Worm (Caenorhabditis elegans) whole organism, dauer: ENCODE measurements around the gene C25E10.8.

ENCODE experiments used
- unc-62 ChIP-seq: sonication (generic microtip); optimal IDR thresholded peaks from 2 replicates; lab custom pipeline; 2017; ENCODE audit warnings: missing biosample characterization, missing genetic modification reagents, missing genetic modification characterization

C25E10.8 gene

DNA sequence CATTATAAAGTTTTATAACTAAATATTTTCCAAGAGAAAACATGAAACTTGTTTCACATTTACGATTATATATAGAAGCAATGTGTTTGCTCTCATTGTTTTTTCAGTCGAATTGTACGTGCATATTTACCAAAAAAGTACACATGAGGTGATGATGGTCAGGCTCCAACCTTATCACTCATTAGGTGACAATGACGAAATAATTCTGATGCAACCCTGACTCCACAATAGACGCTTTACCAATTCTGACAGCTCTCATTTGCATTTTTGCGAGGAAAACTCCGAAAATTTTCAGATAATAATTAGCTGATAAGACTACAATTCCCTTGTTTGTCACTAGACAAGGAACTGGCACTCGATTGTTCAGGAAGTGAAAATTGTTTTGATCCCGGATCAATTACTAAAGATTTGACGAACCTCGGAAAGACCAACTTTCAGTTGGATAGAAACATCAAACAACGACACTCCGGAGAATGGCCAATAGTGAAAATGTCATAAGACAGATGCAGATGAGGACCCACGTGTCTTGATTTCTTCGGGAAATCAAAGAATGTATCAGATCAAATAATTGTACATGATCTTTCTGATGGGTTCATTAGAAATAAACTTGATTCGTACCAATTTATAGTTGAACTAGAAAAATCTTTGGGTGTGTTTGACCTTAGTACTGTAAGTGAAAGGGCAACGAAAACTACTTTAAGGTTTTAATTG, 25.1 kb upstream of the C25E10.8 start:
- TF ChIP-seq unc-62 (GFP tag; lab: Kevin White, UChicago), result no peak

DNA sequence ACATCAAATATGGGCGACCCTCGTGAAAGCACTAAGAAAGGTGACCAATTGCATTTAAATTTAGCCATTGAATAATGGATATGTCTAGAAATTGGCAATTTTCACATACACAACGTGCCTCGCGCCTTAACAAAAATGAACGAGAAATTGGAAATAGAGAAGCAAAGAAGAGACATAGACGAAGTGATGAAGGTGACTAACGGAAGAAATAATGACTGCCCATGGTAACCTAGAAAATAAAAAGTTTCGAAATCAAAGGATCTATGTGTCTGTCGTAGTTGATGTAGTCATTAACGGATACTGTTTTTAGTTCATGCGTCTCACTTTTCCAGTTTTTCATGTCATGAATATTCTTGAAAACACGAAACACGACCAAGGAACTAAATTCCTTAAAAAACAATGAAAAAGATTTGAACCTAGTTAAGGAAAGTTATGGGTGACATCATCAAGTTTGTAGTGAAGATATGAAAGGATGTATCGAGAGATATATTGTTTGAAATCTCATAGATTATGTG, 24.3 kb upstream of the C25E10.8 start:
- no peak for TF ChIP-seq unc-62 (GFP tag; lab: Kevin White, UChicago)

DNA sequence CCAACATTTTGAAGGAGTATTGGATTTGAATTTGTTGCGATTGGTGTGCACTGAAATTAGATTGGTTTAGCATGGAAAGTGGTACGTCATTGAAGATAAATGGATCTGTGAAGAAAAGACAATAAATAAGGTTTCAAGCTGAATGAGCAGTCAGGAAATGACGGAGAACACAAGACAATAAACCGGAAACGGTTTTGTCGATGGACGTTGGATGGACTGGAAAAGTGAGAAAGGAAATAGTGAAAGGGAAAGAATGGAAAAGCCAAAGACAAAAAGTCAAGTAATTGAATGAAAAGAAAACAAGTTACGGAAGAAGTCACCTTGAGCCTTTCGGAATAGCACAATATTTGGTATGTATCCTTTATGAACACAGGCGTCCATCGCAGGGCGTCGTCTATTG, 22.4 kb upstream of the C25E10.8 start, which contains the start of gene T27E4.7:
TSS of gene T27E4.7 (minus strand) at position 50 of the 400 bp plus-strand sequence.
- TF ChIP-seq unc-62 (GFP tag; lab: Kevin White, UChicago), result no peak

DNA sequence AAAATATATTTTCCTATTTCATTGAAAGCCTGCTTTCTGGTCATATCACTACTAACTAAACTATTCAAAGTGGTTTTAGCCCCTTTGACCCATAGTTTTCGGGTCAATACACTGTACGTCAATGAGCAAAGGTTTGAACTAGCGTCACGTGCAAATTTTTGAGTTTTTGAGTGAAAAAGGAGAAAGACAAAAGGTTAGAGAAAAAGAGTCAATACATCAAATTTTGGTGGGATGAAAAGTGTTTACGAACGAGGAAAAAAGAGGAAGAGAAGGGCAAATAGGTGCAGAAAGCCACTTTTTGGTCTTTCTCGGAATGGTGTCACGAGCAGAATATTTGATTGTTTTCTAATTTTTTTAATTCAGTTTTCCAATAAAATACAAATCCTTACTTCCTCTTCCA, 22.0 kb upstream of the C25E10.8 start:
- TF ChIP-seq unc-62 (GFP tag; lab: Kevin White, UChicago), result no peak

DNA sequence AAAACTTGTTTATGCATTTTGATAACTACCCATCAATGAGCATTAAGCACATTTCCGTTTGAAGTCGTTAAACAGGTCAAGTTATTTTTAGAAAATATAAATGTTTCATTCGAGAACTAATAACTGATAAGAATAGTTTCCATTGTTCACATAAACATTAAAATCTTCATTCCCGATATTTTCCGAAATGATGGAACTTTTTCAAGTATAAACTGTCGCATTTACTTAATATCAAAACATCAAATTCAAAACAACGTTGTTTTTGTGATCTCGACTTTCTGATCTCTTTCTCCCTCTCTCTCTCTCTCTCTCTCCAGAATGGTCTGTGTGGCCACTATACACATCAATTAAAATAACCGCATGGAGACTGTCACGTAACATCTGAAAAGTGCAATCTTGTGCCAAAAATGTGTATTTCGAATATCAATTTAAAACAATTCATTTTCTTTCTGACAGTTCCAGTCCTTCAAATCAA, 20.5 kb upstream of the C25E10.8 start:
- TF ChIP-seq unc-62 (GFP tag; lab: Kevin White, UChicago), result no peak

DNA sequence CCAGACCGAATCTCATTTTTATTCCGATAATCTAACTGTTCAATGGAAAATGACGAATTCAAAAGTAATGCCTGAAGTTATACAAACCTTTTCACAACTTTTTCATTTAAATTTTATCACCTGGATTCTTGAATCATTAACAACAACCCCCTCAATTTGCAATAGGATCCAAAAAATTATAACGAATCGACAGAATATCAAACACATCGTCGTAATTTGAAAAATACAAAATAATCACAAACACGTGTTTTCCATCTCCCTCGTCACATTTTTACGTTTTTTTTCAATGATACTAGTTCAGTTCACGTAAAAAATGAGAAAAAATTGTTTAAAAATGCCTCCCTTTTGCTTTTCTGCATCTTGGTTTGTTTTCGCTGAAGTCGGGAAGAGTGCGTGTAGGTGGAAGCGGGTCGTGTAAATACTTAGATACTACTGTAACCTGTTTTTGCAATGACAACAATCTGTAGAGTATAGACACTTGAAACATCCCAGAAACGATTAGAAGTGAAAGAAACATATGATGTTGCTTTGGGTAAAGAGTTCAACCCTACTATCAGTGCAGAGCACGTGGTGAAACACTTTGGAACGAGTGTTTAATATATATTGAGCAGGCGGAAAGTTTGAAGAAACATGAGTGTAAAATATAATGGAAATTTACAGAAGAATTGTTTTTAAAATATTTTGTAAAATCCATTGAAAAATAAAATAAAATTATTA, 19.6 kb upstream of the C25E10.8 start, which contains the start of gene oac-50:
TSS of gene oac-50 (minus strand) at position 219 of the 717 bp plus-strand sequence.
- TF ChIP-seq unc-62 (GFP tag; lab: Kevin White, UChicago), result no peak

DNA sequence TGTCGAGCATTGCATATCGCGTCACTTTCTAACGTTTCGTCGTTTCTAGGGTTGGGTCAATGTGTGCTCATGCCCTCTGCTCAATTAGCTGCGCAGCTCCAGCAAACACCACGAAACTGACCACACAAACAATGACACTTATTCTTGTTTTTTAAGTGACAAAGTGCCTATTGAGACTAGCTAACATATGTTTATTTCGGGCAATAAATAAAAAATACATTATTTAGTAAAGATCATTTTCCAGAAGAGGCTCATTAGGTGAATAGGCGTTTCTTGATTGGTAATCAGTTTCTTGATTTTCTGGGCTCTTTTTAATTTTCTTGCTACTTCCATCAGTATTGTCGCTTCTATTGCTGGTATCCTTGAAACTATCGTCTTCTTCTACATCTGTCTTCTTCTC, 15.8 kb upstream of the C25E10.8 start, which contains the start of gene T27E4.5:
TSS of gene T27E4.5 (minus strand) at position 101 of the 400 bp plus-strand sequence.
- no peak for TF ChIP-seq unc-62 (GFP tag; lab: Kevin White, UChicago)

DNA sequence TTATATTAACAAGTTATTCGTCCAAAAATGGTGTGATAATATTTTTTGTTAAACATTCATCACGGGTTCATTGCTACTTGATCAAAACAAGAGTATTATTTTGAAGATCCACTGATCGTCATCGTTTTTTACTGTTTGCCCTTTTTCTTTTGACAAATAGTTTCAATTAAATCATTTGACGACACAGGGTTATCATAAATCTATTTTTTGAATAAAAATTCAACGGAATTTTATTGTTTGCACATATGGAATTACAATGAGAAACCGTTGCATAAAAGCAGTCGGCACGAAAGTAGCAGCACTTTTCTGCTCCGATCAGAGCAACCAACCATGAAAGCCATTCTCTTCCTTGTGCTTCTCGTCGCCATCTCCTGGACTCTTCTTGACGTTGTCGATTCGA, 13.8 kb upstream of the C25E10.8 start, which contains the start of gene fip-2:
TSS of gene fip-2 (plus strand) at position 301 of the 400 bp plus-strand sequence.
- no peak for TF ChIP-seq unc-62 (GFP tag; lab: Kevin White, UChicago)

DNA sequence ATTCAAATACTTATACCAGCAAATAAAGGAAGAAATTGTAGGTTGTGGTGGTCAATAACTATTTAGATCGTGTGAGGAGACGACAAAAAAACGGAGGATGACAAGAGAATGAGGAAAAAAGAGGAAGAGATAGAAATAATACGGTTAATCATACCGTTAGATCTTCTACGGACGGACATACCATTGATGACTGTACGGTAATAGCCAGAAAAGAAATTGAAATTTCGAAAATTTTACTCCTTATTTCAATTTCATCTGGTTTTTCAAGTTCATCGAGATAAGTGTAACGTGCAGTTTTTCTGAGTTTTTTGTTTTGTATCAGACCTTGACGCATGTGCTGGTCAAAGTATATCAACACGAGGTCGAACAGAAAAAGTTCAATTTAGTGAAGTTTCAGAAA, 12.0 kb upstream of the C25E10.8 start:
- TF ChIP-seq unc-62 (GFP tag; lab: Kevin White, UChicago), result no peak

DNA sequence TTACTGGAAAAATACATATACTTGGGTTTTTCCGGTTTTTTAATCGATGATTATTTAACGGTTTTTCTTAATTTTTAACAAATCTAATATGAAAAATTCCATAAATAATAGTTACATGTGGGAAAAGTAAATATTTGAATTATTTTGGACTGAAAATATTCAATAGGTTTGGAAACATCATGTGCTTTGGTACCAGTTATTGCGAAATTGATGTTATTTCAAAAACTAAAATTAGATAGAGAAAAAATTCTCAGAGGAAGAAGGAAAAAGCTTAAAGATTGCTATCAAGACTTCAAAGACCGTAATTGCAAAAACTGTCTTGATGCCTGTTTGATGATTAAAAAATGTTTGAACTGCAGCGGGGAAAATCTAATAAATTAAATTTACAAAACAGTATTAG, 11.1 kb upstream of the C25E10.8 start:
- no peak for TF ChIP-seq unc-62 (GFP tag; lab: Kevin White, UChicago)

DNA sequence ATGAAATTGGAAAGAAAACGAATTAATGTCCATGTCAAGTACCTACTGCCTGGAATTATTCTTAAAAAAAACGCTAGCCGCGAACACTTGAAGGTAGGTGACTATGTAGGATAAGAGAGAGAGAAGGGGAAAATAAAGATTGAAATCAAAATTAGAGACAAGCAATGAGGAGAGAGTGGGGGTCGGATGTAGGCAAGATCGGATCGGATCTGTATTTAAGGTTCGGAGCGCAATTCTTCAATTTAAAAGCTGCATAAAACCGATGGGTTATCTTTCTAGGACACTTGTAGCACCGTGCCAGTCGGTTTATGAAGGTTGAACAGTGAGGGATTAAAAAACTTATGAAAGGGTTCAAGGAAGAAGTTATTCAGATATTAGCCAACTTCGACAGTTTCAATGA, 9.3 kb upstream of the C25E10.8 start:
- no peak for TF ChIP-seq unc-62 (GFP tag; lab: Kevin White, UChicago)

DNA sequence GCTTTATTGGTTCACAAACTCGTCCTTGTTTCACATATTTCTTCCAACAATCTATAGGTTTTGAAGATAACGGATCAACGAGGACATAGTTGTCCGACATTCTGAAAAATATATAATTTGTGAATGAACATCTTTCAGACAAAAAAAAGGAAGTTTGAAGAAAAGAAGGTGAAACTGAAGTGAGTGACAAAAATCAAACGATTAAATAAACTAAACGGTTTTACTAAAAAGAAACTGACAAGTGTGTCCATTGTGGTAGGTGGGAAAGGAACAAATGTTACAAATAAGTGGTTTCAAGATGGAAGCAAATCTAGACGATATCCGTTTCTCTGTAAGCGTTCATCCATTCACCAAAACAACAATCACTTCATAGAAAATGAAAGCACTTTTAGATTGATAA, 8.5 kb upstream of the C25E10.8 start, which contains the start of gene C25E10.12:
TSS of gene C25E10.12 (minus strand) at position 101 of the 400 bp plus-strand sequence.
- TF ChIP-seq unc-62 (GFP tag; lab: Kevin White, UChicago), result no peak

DNA sequence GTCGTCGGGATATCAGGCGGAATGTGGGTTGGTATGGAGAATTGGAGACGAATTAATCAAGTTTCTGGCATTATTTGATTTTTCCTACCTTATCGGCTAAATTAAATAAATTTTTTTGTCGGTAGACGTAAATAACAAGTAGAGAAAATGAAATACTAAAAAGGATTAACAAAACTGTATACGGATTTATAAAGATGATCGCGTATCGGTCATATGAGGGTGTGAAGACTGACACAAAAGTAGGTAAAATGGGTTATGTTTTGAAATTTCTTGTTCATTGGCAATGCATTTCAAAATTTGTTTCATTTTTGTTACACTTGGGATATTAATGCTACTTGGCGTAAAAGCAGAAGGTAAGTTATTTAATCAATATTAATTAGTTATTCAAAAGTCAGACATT, 5.6 kb upstream of the C25E10.8 start, which contains the start of the genes C25E10.16 and C25E10.13:
TSS of gene C25E10.16 (minus strand) at position 101 of the 400 bp plus-strand sequence.
TSS of gene C25E10.13 (plus strand) at position 256 of the 400 bp plus-strand sequence.
- TF ChIP-seq unc-62 (GFP tag; lab: Kevin White, UChicago), result no peak

DNA sequence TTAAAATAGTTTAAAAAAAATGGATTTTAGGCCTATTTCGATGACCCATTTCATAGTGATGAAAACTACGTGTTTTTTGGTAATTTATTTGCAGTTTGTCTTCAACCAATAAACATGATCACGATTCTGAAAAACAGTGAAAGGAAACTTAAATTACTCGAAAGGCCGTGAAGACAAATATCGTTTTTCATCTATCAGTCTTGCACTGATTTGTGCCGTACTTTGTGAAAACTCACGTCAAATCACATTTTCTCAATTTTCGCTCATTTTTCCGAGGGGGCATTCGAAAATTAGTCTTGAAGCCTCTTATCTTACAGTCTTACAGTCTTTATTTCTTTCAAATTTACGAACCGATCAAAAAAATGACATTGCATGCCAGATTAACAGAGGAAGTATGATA, 4.8 kb upstream of the C25E10.8 start, which contains the start of gene C25E10.11:
TSS of gene C25E10.11 (minus strand) at position 101 of the 400 bp plus-strand sequence.
- TF ChIP-seq unc-62 (GFP tag; lab: Kevin White, UChicago), result no peak

DNA sequence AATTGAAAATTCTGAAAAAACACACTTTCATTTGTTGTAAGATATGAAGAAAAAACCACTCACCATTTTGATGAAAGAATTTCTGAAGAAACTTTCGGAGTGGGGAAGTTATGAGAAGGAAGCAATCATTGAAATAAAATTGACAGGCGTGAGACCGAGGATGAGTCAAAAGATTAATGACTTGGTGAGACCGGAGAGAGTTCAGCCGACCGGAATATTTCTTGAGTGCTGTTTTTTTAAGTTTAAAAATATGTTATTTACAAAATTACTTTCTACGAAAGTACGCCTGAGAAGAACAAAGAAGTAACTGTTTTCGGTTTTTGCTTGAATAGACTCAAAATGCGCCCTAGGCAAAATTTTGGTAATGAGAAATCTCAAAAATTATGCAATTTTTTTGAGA, 2.4 kb upstream of the C25E10.8 start, which contains the start of gene C25E10.10:
TSS of gene C25E10.10 (minus strand) at position 101 of the 400 bp plus-strand sequence.
- no peak for TF ChIP-seq unc-62 (GFP tag; lab: Kevin White, UChicago)

DNA sequence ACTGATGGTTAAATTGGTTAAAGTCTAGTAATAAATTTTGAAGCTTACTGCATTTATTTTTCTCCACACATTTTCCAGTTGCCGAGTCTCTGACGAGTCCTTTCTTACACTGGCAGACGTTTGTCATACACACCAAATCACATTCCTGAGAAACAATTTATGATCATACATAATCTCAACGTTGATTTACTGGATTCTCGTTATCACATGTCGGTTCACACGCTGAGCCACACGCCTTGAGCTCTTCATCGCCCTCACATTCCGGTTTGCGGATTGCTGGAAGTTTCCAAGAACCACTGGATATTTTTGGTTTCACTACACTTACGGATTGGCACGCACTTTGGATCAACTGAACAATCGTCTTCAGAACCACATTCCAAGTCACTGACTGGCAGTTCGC, 1.8 kb upstream of the C25E10.8 start:
- TF ChIP-seq unc-62 (GFP tag; lab: Kevin White, UChicago), result no peak
